Worm (Caenorhabditis elegans) whole organism, late embryonic: ENCODE results near the gene Y47C4A.1.
"Not testable (repeated sequence)": the region's sequence is repeated elsewhere in the genome, so short reads cannot be mapped to it uniquely, and the experiment has no call there.

Source experiments
- K09A11.1 ChIP-seq: sonication (generic microtip); optimal IDR thresholded peaks from 2 replicates; lab custom pipeline; 2017; ENCODE audit warnings: antibody characterized with exemption, mild to moderate bottlenecking, missing genetic modification characterization, missing compliant biosample characterization; ENCODE audit not compliant: insufficient read depth
- ceh-14 ChIP-seq: sonication (generic microtip); optimal IDR thresholded peaks from 2 replicates; lab custom pipeline; 2016; ENCODE audit warnings: missing genotype, missing genetic modification characterization, missing compliant biosample characterization
- ceh-18 ChIP-seq: sonication (generic microtip); optimal IDR thresholded peaks from 2 replicates; lab custom pipeline; 2016; ENCODE audit warnings: missing genetic modification characterization, missing compliant biosample characterization
- ceh-2 ChIP-seq: sonication (generic microtip); optimal IDR thresholded peaks from 2 replicates; lab custom pipeline; 2016; ENCODE audit warnings: missing genotype, missing genetic modification characterization, missing compliant biosample characterization
- ceh-22 ChIP-seq: sonication (generic microtip); optimal IDR thresholded peaks from 2 replicates; lab custom pipeline; 2017; ENCODE audit warnings: missing biosample characterization, missing genetic modification characterization
- ceh-24 ChIP-seq: sonication (generic microtip); optimal IDR thresholded peaks from 2 replicates; lab custom pipeline; 2016; ENCODE audit warnings: mild to moderate bottlenecking, missing genetic modification characterization, missing compliant biosample characterization
- ceh-30 ChIP-seq: fragments of 150-350 bp; optimal IDR thresholded peaks from 2 replicates; lab custom pipeline; 2014; ENCODE audit warnings: missing biosample characterization, missing genetic modification characterization
- ceh-31 ChIP-seq: sonication (generic microtip); optimal IDR thresholded peaks from 2 replicates; lab custom pipeline; 2016; ENCODE audit warnings: missing genetic modification characterization, missing compliant biosample characterization
- ceh-34 ChIP-seq: sonication (generic microtip); optimal IDR thresholded peaks from 2 replicates; lab custom pipeline; 2016; ENCODE audit warnings: mild to moderate bottlenecking, missing genetic modification characterization, missing compliant biosample characterization
- ceh-45 ChIP-seq: fragments of 200-800 bp; sonication (Bioruptor generic); IDR thresholded peaks from 2 replicates; pipeline ENCODE4 v1.3.6; 2022; ENCODE audit warnings: missing genetic modification reagents, missing genetic modification characterization, missing compliant biosample characterization
- ceh-48 ChIP-seq: sonication (generic microtip); optimal IDR thresholded peaks from 2 replicates; lab custom pipeline; 2016; ENCODE audit warnings: missing genetic modification characterization, inconsistent platforms, missing compliant biosample characterization
- eyg-1 ChIP-seq: sonication (generic microtip); optimal IDR thresholded peaks from 2 replicates; lab custom pipeline; 2016; ENCODE audit warnings: missing genotype, missing genetic modification characterization, missing compliant biosample characterization
- hlh-30 ChIP-seq: sonication (generic microtip); optimal IDR thresholded peaks from 2 replicates; lab custom pipeline; 2017; ENCODE audit warnings: antibody characterized with exemption, missing genetic modification characterization, missing compliant biosample characterization; ENCODE audit not compliant: insufficient read depth
- hlh-8 ChIP-seq: sonication (generic microtip); optimal IDR thresholded peaks from 2 replicates; lab custom pipeline; 2016; ENCODE audit warnings: missing genotype, missing genetic modification characterization, missing compliant biosample characterization
- mec-3 ChIP-seq: sonication (generic microtip); optimal IDR thresholded peaks from 2 replicates; lab custom pipeline; 2016; ENCODE audit warnings: borderline replicate concordance, missing genetic modification characterization, missing compliant biosample characterization
- nfya-1 ChIP-seq: sonication (generic microtip); optimal IDR thresholded peaks from 2 replicates; lab custom pipeline; 2017; ENCODE audit warnings: missing genetic modification characterization, mild to moderate bottlenecking, missing compliant biosample characterization, antibody characterized with exemption, moderate library complexity
- npax-4 ChIP-seq: sonication (generic microtip); optimal IDR thresholded peaks from 2 replicates; lab custom pipeline; 2016; ENCODE audit warnings: missing genetic modification characterization, missing compliant biosample characterization
- pag-3 ChIP-seq: sonication (generic microtip); optimal IDR thresholded peaks from 2 replicates; lab custom pipeline; 2016; ENCODE audit warnings: missing compliant biosample characterization, missing genetic modification characterization, borderline replicate concordance
- pat-9 ChIP-seq: fragments of 200-800 bp; sonication (Bioruptor generic); optimal IDR thresholded peaks from 2 replicates; lab custom pipeline; 2018; ENCODE audit warnings: mild to moderate bottlenecking, missing genetic modification characterization, moderate library complexity, missing compliant biosample characterization
- pax-1 ChIP-seq: fragments of 150-350 bp; optimal IDR thresholded peaks from 2 replicates; lab custom pipeline; 2014; ENCODE audit warnings: missing biosample characterization, missing genetic modification characterization
- pha-4 ChIP-seq: fragments of 150-350 bp; optimal IDR thresholded peaks from 2 replicates; lab custom pipeline; 2018; ENCODE audit warnings: missing biosample characterization, missing genetic modification reagents, missing genetic modification characterization
- pqm-1 ChIP-seq: sonication (generic microtip); optimal IDR thresholded peaks from 2 replicates; lab custom pipeline; 2016; ENCODE audit warnings: missing genetic modification characterization, missing compliant biosample characterization
- rnt-1 ChIP-seq: sonication (generic microtip); optimal IDR thresholded peaks from 2 replicates; lab custom pipeline; 2016; ENCODE audit warnings: missing genetic modification characterization, missing compliant biosample characterization
- tbx-2 ChIP-seq: sonication (generic microtip); optimal IDR thresholded peaks from 2 replicates; lab custom pipeline; 2016; ENCODE audit warnings: missing genetic modification characterization, missing compliant biosample characterization
- ttx-3 ChIP-seq: sonication (generic microtip); optimal IDR thresholded peaks from 2 replicates; lab custom pipeline; 2016; ENCODE audit warnings: missing genetic modification reagents, missing genetic modification characterization, missing compliant biosample characterization
- unc-3 ChIP-seq, 2 experiments: fragments of 200-800 bp in 1 of 2; sonication (Bioruptor generic) in 1 of 2; sonication (generic microtip) in 1 of 2; conservative IDR thresholded peaks in 1 of 2; optimal IDR thresholded peaks in 1 of 2; 2 replicates each; pipeline versions ENCODE4 v1.3.6 to Lab custom; 2016 to 2022; ENCODE audit warnings: missing compliant biosample characterization in 2 of 2, missing genetic modification characterization in 2 of 2, missing genetic modification reagents in 1 of 2
- unc-42 ChIP-seq: sonication (generic microtip); optimal IDR thresholded peaks from 2 replicates; lab custom pipeline; 2016; ENCODE audit warnings: missing genotype, missing genetic modification characterization, missing compliant biosample characterization
- unc-55 ChIP-seq: sonication (generic microtip); optimal IDR thresholded peaks from 2 replicates; lab custom pipeline; 2017; ENCODE audit warnings: missing biosample characterization, missing genetic modification reagents, missing genetic modification characterization
- unc-86 ChIP-seq: sonication (generic microtip); optimal IDR thresholded peaks from 2 replicates; lab custom pipeline; 2016; ENCODE audit warnings: missing genetic modification characterization, missing compliant biosample characterization
- zip-5 ChIP-seq: sonication (generic microtip); optimal IDR thresholded peaks from 2 replicates; lab custom pipeline; 2016; ENCODE audit warnings: missing genetic modification characterization, missing compliant biosample characterization

The Y47C4A.1 gene

ce11 chrX:286116-286515 is at the start of gene Y47C4A.1:
Gene Y47C4A.1, minus strand, starts transcription at chrX:286216.
- TF ChIP-seq ceh-22; ttx-3 (tag; lab: Kevin White, UChicago); pha-4 (tag; lab: Kevin White, UChicago): not testable (repeated sequence)

DNA sequence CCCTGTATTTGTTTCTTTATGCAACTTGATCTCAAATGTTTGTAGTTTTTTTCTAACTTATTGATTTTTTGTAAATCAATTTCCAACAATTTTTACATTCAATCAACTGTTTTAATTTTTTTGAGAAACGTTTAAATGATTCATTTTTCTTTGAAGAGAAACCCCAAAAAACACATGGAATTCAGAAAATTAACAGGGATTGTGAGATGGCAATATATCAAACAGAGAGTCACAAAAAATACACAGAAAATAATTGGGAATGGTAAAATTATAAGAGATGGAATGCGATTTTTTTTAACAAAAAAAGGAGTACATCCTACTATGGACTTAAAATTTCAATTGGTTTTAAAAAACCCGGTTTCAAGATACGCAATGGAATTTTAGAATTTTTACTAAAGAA is 48.4 kb upstream of the Y47C4A.1 start:
- TF ChIP-seq ceh-24 (tag; lab: Kevin White, UChicago) (no peak), ceh-45 (no peak), ceh-31 (no peak), pqm-1 (tag; lab: Kevin White, UChicago) (no peak), rnt-1 (tag; lab: Kevin White, UChicago) (no peak), unc-55 (GFP tag; lab: Kevin White, UChicago) (no peak), pax-1 (tag; lab: Kevin White, UChicago) (no peak), mec-3 (tag; lab: Kevin White, UChicago) (no peak), npax-4 (tag; lab: Kevin White, UChicago) (no peak), ceh-30 (tag; lab: Kevin White, UChicago) (no peak), zip-5 (no peak), ceh-34 (tag; lab: Kevin White, UChicago) (no peak), pag-3 (no peak), K09A11.1 (tag; lab: Kevin White, UChicago) (no peak), unc-86 (tag; lab: Kevin White, UChicago) (no peak), unc-3 (GFP tag; conservative IDR thresholded peaks at IDR 0.05; lab: Robert Waterston, UW) (no peak), unc-3 (tag; optimal IDR thresholded peaks at IDR 0.05; lab: Kevin White, UChicago) (no peak), hlh-8 (tag; lab: Kevin White, UChicago) (no peak)

DNA sequence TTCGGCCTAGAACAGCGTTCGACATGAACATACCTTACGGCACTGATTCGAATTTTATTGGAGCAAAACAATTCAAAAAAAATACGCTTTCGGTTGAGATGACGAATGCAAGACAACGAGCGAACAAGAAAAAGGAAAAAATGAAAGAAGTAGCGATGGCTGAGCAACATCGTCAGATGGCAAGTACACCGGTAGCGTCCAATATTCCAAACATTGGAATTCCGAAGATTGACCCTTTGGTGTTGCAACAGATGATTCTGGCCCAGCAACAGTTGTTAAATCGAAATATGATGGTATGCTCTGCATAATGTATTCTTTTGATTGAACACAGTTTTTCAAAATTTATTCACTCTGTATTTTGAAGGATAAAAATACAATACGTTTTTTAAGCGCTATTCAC is 46.6 kb upstream of the Y47C4A.1 start:
- TF ChIP-seq unc-42 (tag; lab: Kevin White, UChicago) (no peak), ceh-34 (tag; lab: Kevin White, UChicago) (no peak), pat-9 (no peak), eyg-1 (no peak), tbx-2 (tag; lab: Kevin White, UChicago) (no peak), rnt-1 (tag; lab: Kevin White, UChicago) (no peak)

ce11 chrX:328736-329135 is 42.7 kb upstream of the Y47C4A.1 start:
- TF ChIP-seq unc-3 (GFP tag; conservative IDR thresholded peaks at IDR 0.05; lab: Robert Waterston, UW) (no peak), unc-3 (tag; optimal IDR thresholded peaks at IDR 0.05; lab: Kevin White, UChicago) (no peak)

- no peak for TF ChIP-seq pat-9
- TF ChIP-seq ceh-48 = peak; percentile 88
Observed at ce11 chrX:325597-326161, 39.7 kb upstream of the Y47C4A.1 start, which contains the start of gene M02E1.1. Gene M02E1.1, plus strand, starts transcription at chrX:326111.

DNA sequence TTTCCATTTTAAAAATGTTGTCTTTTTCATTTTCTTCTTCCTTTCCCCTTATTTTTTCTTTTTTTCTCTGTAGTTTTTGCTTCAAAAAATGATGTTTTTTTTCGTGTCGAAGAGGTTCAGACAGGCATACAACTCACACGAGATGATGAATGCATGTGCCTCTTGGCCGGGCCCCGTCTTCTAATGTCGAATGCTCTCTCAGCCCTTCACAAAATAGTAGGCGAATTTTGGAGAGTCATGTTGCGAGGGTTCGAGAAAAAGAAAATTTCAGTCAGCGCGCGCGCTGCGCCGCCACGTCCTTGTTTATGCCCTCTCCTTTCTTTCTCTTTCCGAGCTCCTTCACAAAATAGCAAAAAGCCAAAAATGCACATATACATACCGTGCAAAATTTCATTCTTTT is 38.0 kb upstream of the Y47C4A.1 start:
- TF ChIP-seq ceh-2 (tag; lab: Kevin White, UChicago) (no peak), unc-42 (tag; lab: Kevin White, UChicago) (peak; percentile 32), hlh-30 (tag; lab: Kevin White, UChicago) (peak; percentile 39), pat-9 (no peak), ceh-14 (tag; lab: Kevin White, UChicago) (peak; percentile 48), tbx-2 (tag; lab: Kevin White, UChicago) (peak; percentile 18), nfya-1 (tag; lab: Kevin White, UChicago) (peak; percentile 50), ceh-18 (peak; percentile 45), unc-3 (GFP tag; conservative IDR thresholded peaks at IDR 0.05; lab: Robert Waterston, UW) (no peak), unc-3 (tag; optimal IDR thresholded peaks at IDR 0.05; lab: Kevin White, UChicago) (no peak), ceh-31 (peak; percentile 45)
